Fruit fly (Drosophila melanogaster): Measurements from ENCODE around the gene CG10097.

Gene CG10097

DNA sequence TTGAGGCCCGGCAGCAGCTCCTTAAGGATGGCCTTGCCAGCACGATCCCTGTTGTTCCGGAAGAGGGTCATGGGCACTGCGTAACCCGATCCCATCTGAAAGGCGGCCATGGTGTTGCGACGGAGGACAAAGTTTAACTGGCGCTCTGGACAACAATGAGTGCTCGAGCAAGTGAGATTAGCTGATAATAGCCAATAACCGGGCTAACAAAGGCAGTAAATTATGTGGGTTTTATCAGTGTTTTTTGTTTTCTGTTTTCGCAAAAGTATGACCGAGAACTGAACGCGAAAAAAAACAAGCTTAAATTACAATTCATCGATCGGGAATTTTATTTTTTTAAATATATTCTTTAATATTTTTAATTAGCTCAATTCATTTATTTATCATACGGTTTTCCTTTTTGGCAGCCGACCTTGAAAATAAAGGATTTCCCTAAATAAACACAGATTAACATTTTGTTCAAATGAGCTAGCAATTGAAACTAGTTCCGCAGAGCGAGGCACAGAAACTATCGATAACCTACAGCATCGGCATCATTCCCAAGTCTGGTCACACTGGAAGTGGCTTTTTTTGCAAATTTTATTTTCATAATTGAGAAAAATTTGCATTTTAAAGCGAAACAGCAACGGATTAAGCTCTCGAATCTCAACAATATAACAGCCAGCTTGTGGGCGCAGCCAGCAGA lies 17.6 kb upstream of the CG10097 start, which contains the start of the genes Dip-C and pps (continued):
- no peak for TF ChIP-seq NC2α (GFP tag; optimal IDR thresholded peaks at IDR 0.05)
- no peak for TF ChIP-seq kay (GFP tag; optimal IDR thresholded peaks at IDR 0.05)
- no peak for TF ChIP-seq HmgD (GFP tag; optimal IDR thresholded peaks at IDR 0.05)
- TF ChIP-seq ssp (GFP tag; IDR thresholded peaks at IDR 0.05), result no peak
- no peak for TF ChIP-seq Ptx1 (GFP tag; IDR thresholded peaks at IDR 0.05)
- TF ChIP-seq tap (tag; optimal IDR thresholded peaks at IDR 0.05), result no peak
- TF ChIP-seq klu (GFP tag; IDR thresholded peaks at IDR 0.05), result no peak
- peak; percentile 60 for TF ChIP-seq gcm (GFP tag; optimal IDR thresholded peaks at IDR 0.05)
- no peak for TF ChIP-seq CG33213 (GFP tag; optimal IDR thresholded peaks at IDR 0.05)
- TF ChIP-seq CG5245 (GFP tag; optimal IDR thresholded peaks at IDR 0.05), result no peak
- TF ChIP-seq Lpt (GFP tag; optimal IDR thresholded peaks at IDR 0.05), result no peak
- no peak for TF ChIP-seq mam (GFP tag; optimal IDR thresholded peaks at IDR 0.05)
- no peak for TF ChIP-seq CG10565 (GFP tag; optimal IDR thresholded peaks at IDR 0.05)
- no peak for TF ChIP-seq CG13123 (GFP tag; optimal IDR thresholded peaks at IDR 0.05)
- no peak for TF ChIP-seq CrebB (tag; optimal IDR thresholded peaks at IDR 0.05)
- TF ChIP-seq ci (GFP tag; IDR thresholded peaks at IDR 0.05), result no peak
- no peak for TF ChIP-seq fd96Cb (tag; optimal IDR thresholded peaks at IDR 0.05)
- TF ChIP-seq bcd (GFP tag; optimal IDR thresholded peaks at IDR 0.05), result no peak
- no peak for TF ChIP-seq CG12219 (GFP tag; optimal IDR thresholded peaks at IDR 0.05)
- no peak for TF ChIP-seq Tbp (GFP tag; optimal IDR thresholded peaks at IDR 0.05)
- TF ChIP-seq CG3065 (GFP tag; optimal IDR thresholded peaks at IDR 0.05), result no peak
- TF ChIP-seq row (GFP tag; IDR thresholded peaks at IDR 0.05), result peak; percentile 73
- TF ChIP-seq inv (GFP tag; IDR thresholded peaks at IDR 0.05; ENCODE audit: partially characterized antibody), result peak; percentile 65
- no peak for TF ChIP-seq tup (GFP tag; optimal IDR thresholded peaks at IDR 0.05)
- TF ChIP-seq yki (optimal IDR thresholded peaks at IDR 0.05), result no peak
- no peak for TF ChIP-seq CG6654 (GFP tag; optimal IDR thresholded peaks at IDR 0.05)
- TF ChIP-seq vnd (GFP tag; IDR thresholded peaks at IDR 0.05; ENCODE audit: partially characterized antibody), result peak; percentile 58; the same call in 2 of the 3 replicates
- peak; percentile 82 for TF ChIP-seq BEAF-32 (GFP tag; optimal IDR thresholded peaks at IDR 0.05)
- no peak for TF ChIP-seq Atf-2 (GFP tag; optimal IDR thresholded peaks at IDR 0.05)
- no peak for TF ChIP-seq Dek (tag; optimal IDR thresholded peaks at IDR 0.05)
- no peak for TF ChIP-seq CG1529 (GFP tag; optimal IDR thresholded peaks at IDR 0.05)
- TF ChIP-seq CG34422 (GFP tag; IDR thresholded peaks at IDR 0.05), result no peak
- TF ChIP-seq CG11247 (GFP tag; IDR thresholded peaks at IDR 0.05), result no peak
- TF ChIP-seq unc-4 (GFP tag; IDR thresholded peaks at IDR 0.05; ENCODE audit: partially characterized antibody), result peak; percentile 79
- no peak for TF ChIP-seq Ravus (GFP tag; IDR thresholded peaks at IDR 0.05)
- TF ChIP-seq Oaz (GFP tag; IDR thresholded peaks at IDR 0.05), result no peak
- no peak for TF ChIP-seq Bdp1 (GFP tag; optimal IDR thresholded peaks at IDR 0.05)
- no peak for TF ChIP-seq CG1792 (GFP tag; optimal IDR thresholded peaks at IDR 0.05)
- no peak for TF ChIP-seq Fer1 (GFP tag; optimal IDR thresholded peaks at IDR 0.05)
- no peak for TF ChIP-seq CG15601 (tag; optimal IDR thresholded peaks at IDR 0.05)
- no peak for TF ChIP-seq CG14014 (GFP tag; IDR thresholded peaks at IDR 0.05)
- no peak for TF ChIP-seq Nf-YC (tag; optimal IDR thresholded peaks at IDR 0.05)
- no peak for TF ChIP-seq CG12236 (GFP tag; optimal IDR thresholded peaks at IDR 0.05)
- no peak for TF ChIP-seq CG7372 (GFP tag; IDR thresholded peaks at IDR 0.05)
- TF ChIP-seq emc (GFP tag; optimal IDR thresholded peaks at IDR 0.05), result no peak
- no peak for TF ChIP-seq CG17361 (GFP tag; IDR thresholded peaks at IDR 0.05)
- TF ChIP-seq MBD-R2 (GFP tag; IDR thresholded peaks at IDR 0.05), result peak; percentile 84
- TF ChIP-seq nerfin-1 (tag; optimal IDR thresholded peaks at IDR 0.05), result no peak
- TF ChIP-seq kni (GFP tag; optimal IDR thresholded peaks at IDR 0.05), result no peak
- no peak for TF ChIP-seq CG1602 (GFP tag; optimal IDR thresholded peaks at IDR 0.05)
- TF ChIP-seq dimm (GFP tag; IDR thresholded peaks at IDR 0.05), result no peak
- no peak for TF ChIP-seq seq (GFP tag; IDR thresholded peaks at IDR 0.05)
